Worm (Caenorhabditis elegans) whole organism, L1 larva: ENCODE data around the gene viro-2.

Experiments
- C04F5.9 ChIP-seq: sonication (generic microtip); optimal IDR thresholded peaks from 2 replicates; lab custom pipeline; 2016; ENCODE audit warnings: missing genetic modification characterization, missing compliant biosample characterization
- ama-1 ChIP-seq: fragments of 150-350 bp; optimal IDR thresholded peaks from 2 replicates; lab custom pipeline; 2014
- ceh-8 ChIP-seq: fragments of 200-800 bp; sonication (Bioruptor generic); optimal IDR thresholded peaks from 2 replicates; lab custom pipeline; 2018; ENCODE audit warnings: mild to moderate bottlenecking, missing genetic modification characterization, moderate library complexity, missing compliant biosample characterization
- ceh-82 ChIP-seq, 3 experiments: fragments of 150-350 bp in 1 of 3; sonication (generic microtip) in 2 of 3; optimal IDR thresholded peaks; 2 replicates each; lab custom pipeline; 2014 to 2017; ENCODE audit warnings: missing biosample characterization in 3 of 3, missing genetic modification characterization in 3 of 3
- ceh-88 ChIP-seq: fragments of 200-800 bp; sonication (Bioruptor generic); IDR thresholded peaks from 2 replicates; pipeline ENCODE4 v1.3.6; 2022; ENCODE audit warnings: missing genetic modification characterization, missing compliant biosample characterization
- dpl-1 ChIP-seq, 3 experiments: fragments of 150-350 bp in 2 of 3; sonication (generic microtip) in 1 of 3; optimal IDR thresholded peaks; 2 replicates each; lab custom pipeline; 2014 to 2017; ENCODE audit warnings: missing biosample characterization in 3 of 3, missing genetic modification characterization in 3 of 3, missing genetic modification reagents in 3 of 3
- efl-1 ChIP-seq, 4 experiments: fragments of 150-350 bp; optimal IDR thresholded peaks in 3 of 4; peaks in 1 of 4; 1 replicate in 1 of 4; 2 replicates in 3 of 4; lab custom pipeline; 2014; ENCODE audit warnings: missing biosample characterization in 2 of 4, missing genetic modification characterization in 2 of 4, missing genetic modification reagents in 2 of 4
- egl-27 ChIP-seq, 2 experiments: fragments of 150-350 bp in 1 of 2; sonication (generic microtip); optimal IDR thresholded peaks; 3 replicates each; lab custom pipeline; 2017 to 2018; ENCODE audit warnings: missing biosample characterization in 2 of 2, missing genetic modification characterization in 2 of 2, missing genetic modification reagents in 2 of 2
- elt-2 ChIP-seq: sonication (generic microtip); optimal IDR thresholded peaks from 2 replicates; lab custom pipeline; 2016; ENCODE audit warnings: missing genetic modification characterization, mild to moderate bottlenecking, inconsistent platforms, missing compliant biosample characterization, missing genetic modification reagents
- elt-3 ChIP-seq, 6 experiments: fragments of 150-350 bp in 1 of 6; sonication (generic microtip); optimal IDR thresholded peaks; 2 replicates each; lab custom pipeline; 2017 to 2018; ENCODE audit warnings: missing biosample characterization in 6 of 6, missing genetic modification characterization in 6 of 6, inconsistent platforms in 1 of 6
- ets-5 ChIP-seq: fragments of 200-800 bp; sonication (Bioruptor generic); IDR thresholded peaks from 2 replicates; pipeline ENCODE4 v1.3.6; 2022; ENCODE audit warnings: missing genetic modification characterization, missing compliant biosample characterization
- grh-1 ChIP-seq: fragments of 200-800 bp; sonication (Bioruptor generic); IDR thresholded peaks from 2 replicates; pipeline ENCODE4 v1.3.6; 2022; ENCODE audit warnings: missing genetic modification reagents, missing genetic modification characterization, missing compliant biosample characterization
- hpl-2 ChIP-seq: fragments of 150-350 bp; optimal IDR thresholded peaks from 2 replicates; lab custom pipeline; 2014; ENCODE audit warnings: missing biosample characterization, missing genetic modification reagents, missing genetic modification characterization
- irx-1 ChIP-seq: sonication (generic microtip); optimal IDR thresholded peaks from 2 replicates; lab custom pipeline; 2016; ENCODE audit warnings: missing genetic modification characterization, missing compliant biosample characterization
- jun-1 ChIP-seq: fragments of 150-350 bp; optimal IDR thresholded peaks from 2 replicates; lab custom pipeline; 2014; ENCODE audit warnings: missing biosample characterization, missing genetic modification reagents, missing genetic modification characterization
- lin-14 ChIP-seq: fragments of 200-800 bp; sonication (Bioruptor generic); optimal IDR thresholded peaks from 2 replicates; lab custom pipeline; 2018; ENCODE audit warnings: mild to moderate bottlenecking, missing genetic modification characterization, moderate library complexity, missing compliant biosample characterization
- lin-35 ChIP-seq, 2 experiments: fragments of 150-350 bp; optimal IDR thresholded peaks; 2 replicates each; lab custom pipeline; 2014; ENCODE audit warnings: missing biosample characterization in 2 of 2, missing genetic modification characterization in 2 of 2, missing genetic modification reagents in 2 of 2
- lin-39 ChIP-seq: fragments of 150-350 bp; optimal IDR thresholded peaks from 2 replicates; lab custom pipeline; 2014; ENCODE audit warnings: missing biosample characterization, missing genetic modification reagents, missing genetic modification characterization
- lir-3 ChIP-seq: sonication (generic microtip); optimal IDR thresholded peaks from 2 replicates; lab custom pipeline; 2016; ENCODE audit warnings: mild to moderate bottlenecking, missing genetic modification characterization, moderate library complexity, missing compliant biosample characterization; ENCODE audit not compliant: poor library complexity
- lsy-2 ChIP-seq, 2 experiments: fragments of 150-350 bp; optimal IDR thresholded peaks; 2 replicates each; lab custom pipeline; 2014; ENCODE audit warnings: missing biosample characterization in 2 of 2, missing genetic modification characterization in 2 of 2
- mdl-1 ChIP-seq, 2 experiments: fragments of 150-350 bp; optimal IDR thresholded peaks; 2 replicates each; lab custom pipeline; 2014 to 2017; ENCODE audit warnings: missing biosample characterization in 2 of 2, missing genetic modification characterization in 2 of 2, inconsistent platforms in 1 of 2
- mep-1 ChIP-seq: fragments of 150-350 bp; optimal IDR thresholded peaks from 2 replicates; lab custom pipeline; 2014; ENCODE audit warnings: missing biosample characterization, missing genetic modification characterization
- nhr-12 ChIP-seq: sonication (generic microtip); optimal IDR thresholded peaks from 2 replicates; lab custom pipeline; 2017; ENCODE audit warnings: missing biosample characterization, missing genetic modification characterization
- nhr-19 ChIP-seq: fragments of 200-800 bp; sonication (Bioruptor generic); conservative IDR thresholded peaks from 2 replicates; pipeline ENCODE4 v1.3.6; 2022; ENCODE audit warnings: missing genetic modification characterization, missing compliant biosample characterization
- nhr-20 ChIP-seq: sonication (generic microtip); optimal IDR thresholded peaks from 2 replicates; lab custom pipeline; 2016; ENCODE audit warnings: mild to moderate bottlenecking, missing genetic modification characterization, missing compliant biosample characterization
- nhr-237 ChIP-seq: fragments of 150-350 bp; optimal IDR thresholded peaks from 2 replicates; lab custom pipeline; 2014; ENCODE audit warnings: missing biosample characterization, missing genetic modification characterization
- nhr-47 ChIP-seq: sonication (generic microtip); optimal IDR thresholded peaks from 2 replicates; lab custom pipeline; 2016; ENCODE audit warnings: mild to moderate bottlenecking, missing genetic modification characterization, moderate library complexity, missing compliant biosample characterization
- nhr-71 ChIP-seq: sonication (generic microtip); optimal IDR thresholded peaks from 2 replicates; lab custom pipeline; 2016; ENCODE audit warnings: mild to moderate bottlenecking, missing genetic modification characterization, moderate library complexity, missing compliant biosample characterization
- nhr-77 ChIP-seq: fragments of 150-350 bp; optimal IDR thresholded peaks from 2 replicates; lab custom pipeline; 2014; ENCODE audit warnings: missing biosample characterization, missing genetic modification characterization
- nhr-85 ChIP-seq: sonication (generic microtip); peaks from one replicate; lab custom pipeline; 2016; ENCODE audit warnings: missing genetic modification characterization, inconsistent platforms, missing compliant biosample characterization
- nhr-90 ChIP-seq: sonication (generic microtip); optimal IDR thresholded peaks from 2 replicates; lab custom pipeline; 2016; ENCODE audit warnings: mild to moderate bottlenecking, missing genetic modification characterization, missing compliant biosample characterization; ENCODE audit not compliant: poor library complexity
- pax-3 ChIP-seq: fragments of 200-800 bp; sonication (Bioruptor generic); optimal IDR thresholded peaks from 2 replicates; lab custom pipeline; 2018; ENCODE audit warnings: mild to moderate bottlenecking, missing genetic modification characterization, moderate library complexity, missing compliant biosample characterization
- rnt-1 ChIP-seq: sonication (generic microtip); optimal IDR thresholded peaks from 2 replicates; lab custom pipeline; 2016; ENCODE audit warnings: mild to moderate bottlenecking, missing genetic modification characterization, moderate library complexity, missing compliant biosample characterization
- skn-1 ChIP-seq: fragments of 150-350 bp; optimal IDR thresholded peaks from 2 replicates; lab custom pipeline; 2014; ENCODE audit warnings: missing biosample characterization, missing genetic modification characterization
- snpc-4 ChIP-seq: fragments of 150-350 bp; optimal IDR thresholded peaks from 2 replicates; lab custom pipeline; 2014; ENCODE audit warnings: missing biosample characterization, missing genetic modification characterization
- snu-23 ChIP-seq: sonication (generic microtip); optimal IDR thresholded peaks from 2 replicates; lab custom pipeline; 2016; ENCODE audit warnings: missing genetic modification characterization, missing compliant biosample characterization
- sptf-1 ChIP-seq: fragments of 150-350 bp; optimal IDR thresholded peaks from 2 replicates; lab custom pipeline; 2014; ENCODE audit warnings: missing biosample characterization, missing genetic modification characterization
- swsn-7 ChIP-seq: sonication (generic microtip); optimal IDR thresholded peaks from 2 replicates; lab custom pipeline; 2016; ENCODE audit warnings: missing genetic modification characterization, missing compliant biosample characterization
- unc-130 ChIP-seq: fragments of 150-350 bp; optimal IDR thresholded peaks from 2 replicates; lab custom pipeline; 2017; ENCODE audit warnings: missing biosample characterization, missing genetic modification characterization, inconsistent platforms
- vab-15 ChIP-seq: sonication (generic microtip); optimal IDR thresholded peaks from 2 replicates; lab custom pipeline; 2017; ENCODE audit warnings: missing genotype, mild to moderate bottlenecking, missing genetic modification characterization, missing compliant biosample characterization
- xbp-1 ChIP-seq: sonication (generic microtip); optimal IDR thresholded peaks from 2 replicates; lab custom pipeline; 2016; ENCODE audit warnings: missing genetic modification characterization, missing compliant biosample characterization

Gene viro-2

DNA sequence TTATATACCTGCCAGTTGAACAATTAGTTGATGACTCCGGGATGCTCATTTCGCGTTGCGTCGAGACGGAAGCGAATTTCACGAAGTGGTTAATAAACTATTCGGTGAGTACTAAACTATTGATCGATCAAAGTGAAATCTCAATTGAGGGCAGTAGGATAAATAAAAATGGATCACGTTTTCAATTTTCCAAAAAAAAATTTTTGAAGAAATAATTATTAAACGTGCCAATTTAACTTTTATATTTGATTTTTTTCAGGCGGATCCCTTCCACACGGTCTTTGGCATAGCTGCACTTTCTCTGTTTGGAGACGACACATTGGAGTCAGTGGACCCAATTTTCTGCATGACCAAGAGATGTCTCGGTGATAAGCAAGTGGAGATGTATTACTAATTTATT lies 7.3 kb downstream of the viro-2 start, which contains the start of gene B0280.17:
Gene B0280.17 (minus strand): TSS at position 101 of the 400 bp plus-strand sequence.
- no peak for TF ChIP-seq skn-1 (tag; lab: Kevin White, UChicago)

DNA sequence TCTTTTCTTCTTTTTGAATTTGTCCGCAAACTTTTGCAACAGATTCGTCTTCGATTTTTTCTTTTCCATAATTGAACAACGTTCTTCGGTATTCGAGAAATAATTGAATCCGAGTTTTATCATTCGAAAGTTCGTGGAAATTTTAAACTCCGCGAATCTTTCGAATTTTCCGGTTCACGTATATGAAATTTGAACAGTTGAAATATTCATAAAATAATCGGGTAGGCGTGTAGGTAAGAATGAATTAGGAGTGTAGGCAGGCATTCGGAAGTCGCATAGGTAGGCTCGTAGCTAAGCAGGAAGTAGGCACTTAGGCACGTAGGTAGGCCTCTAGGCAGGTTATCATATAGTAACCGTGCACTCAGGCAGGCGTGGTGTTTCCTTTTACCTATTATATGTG lies 9.5 kb downstream of the viro-2 start, which contains the start of gene B0280.11:
Gene B0280.11 (minus strand): TSS at position 101 of the 400 bp plus-strand sequence.
- no peak for TF ChIP-seq ama-1 (lab: Kevin White, UChicago)
- TF ChIP-seq sptf-1 (tag; lab: Kevin White, UChicago) = no peak
- TF ChIP-seq efl-1 (optimal IDR thresholded peaks at IDR 0.05; lab: Kevin White, UChicago) = no peak
- peak in 1 of 2 experiments; percentile 39 for TF ChIP-seq efl-1 (GFP tag; optimal IDR thresholded peaks at IDR 0.05 in 1 of 2; lab: Kevin White, UChicago)
- no peak for TF ChIP-seq C04F5.9 (tag; lab: Kevin White, UChicago)
- TF ChIP-seq, all 84 proteins: peak for 1

DNA sequence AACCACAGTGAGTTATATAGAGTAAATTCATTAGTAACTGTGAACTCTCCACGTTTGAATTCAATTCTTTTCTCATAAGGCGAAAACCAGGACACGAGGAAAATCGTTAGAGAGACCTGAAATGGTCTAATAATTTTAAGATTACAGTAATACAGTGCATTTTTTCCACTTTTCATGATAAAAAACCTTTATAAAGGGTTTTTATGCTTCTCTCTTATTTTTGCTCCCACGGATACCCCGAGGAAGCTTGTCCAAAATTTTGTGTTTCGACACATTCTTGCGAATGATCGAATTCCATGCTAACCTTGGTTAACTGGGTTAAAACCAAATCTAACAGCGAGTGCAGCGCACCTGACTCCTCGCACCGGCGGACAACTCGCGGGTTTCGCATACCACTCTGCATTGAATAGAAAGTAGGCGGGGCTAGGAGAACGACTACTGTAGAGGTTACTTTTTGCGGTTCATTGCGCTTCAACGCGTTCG lies 11.6 kb downstream of the viro-2 start:
- TF ChIP-seq lsy-2 (tag; optimal IDR thresholded peaks at IDR 0.05; lab: Kevin White, UChicago) = peak in 1 of 2 experiments; percentile 41
- peak; percentile 1 to 42 for TF ChIP-seq lin-35 (GFP tag; optimal IDR thresholded peaks at IDR 0.05; lab: Kevin White, UChicago)
- peak; percentile 75 for TF ChIP-seq nhr-71 (tag; lab: Kevin White, UChicago)
- TF ChIP-seq lin-14 (GFP tag; lab: Kevin White, UChicago) = peak; percentile 44
- TF ChIP-seq mdl-1 (tag; optimal IDR thresholded peaks at IDR 0.05; lab: Kevin White, UChicago) = no peak
- TF ChIP-seq elt-2 (tag; lab: Kevin White, UChicago) = peak; percentile 46
- TF ChIP-seq nhr-85 (tag; lab: Kevin White, UChicago) = peak; percentile 94
- no peak for TF ChIP-seq ets-5 (GFP tag; lab: Robert Waterston, UW)
- no peak for TF ChIP-seq mep-1 (tag; lab: Kevin White, UChicago)
- TF ChIP-seq snpc-4 (tag; lab: Kevin White, UChicago) = peak; percentile 97
- no peak for TF ChIP-seq nhr-12 (tag; lab: Kevin White, UChicago)
- TF ChIP-seq nhr-20 (tag; lab: Kevin White, UChicago) = peak; percentile 57
- TF ChIP-seq lir-3 (tag; lab: Kevin White, UChicago) = no peak
- peak in 2 of 3 experiments; percentile 0 to 18 for TF ChIP-seq ceh-82 (tag; optimal IDR thresholded peaks at IDR 0.05; lab: Kevin White, UChicago)
- peak; percentile 83 for TF ChIP-seq nhr-90
- TF ChIP-seq nhr-19 = peak; percentile 79
- peak; percentile 67 for TF ChIP-seq grh-1 (GFP tag; lab: Robert Waterston, UW)
- peak; percentile 70 for TF ChIP-seq nhr-47
- no peak for TF ChIP-seq elt-3 (tag; optimal IDR thresholded peaks at IDR 0.05; lab: Kevin White, UChicago)
- TF ChIP-seq xbp-1 (tag; lab: Kevin White, UChicago) = peak; percentile 23
- peak; percentile 28 to 43 for TF ChIP-seq efl-1 (optimal IDR thresholded peaks at IDR 0.05; lab: Kevin White, UChicago)
- peak in 1 of 2 experiments; percentile 62 for TF ChIP-seq efl-1 (GFP tag; optimal IDR thresholded peaks at IDR 0.05 in 1 of 2; lab: Kevin White, UChicago)
- no peak for TF ChIP-seq unc-130 (tag; lab: Kevin White, UChicago)
- peak; percentile 66 for TF ChIP-seq rnt-1 (tag; lab: Kevin White, UChicago)
- TF ChIP-seq ceh-88 (GFP tag; lab: Robert Waterston, UW) = peak; percentile 41; the same call in 1 of the 2 replicates
- TF ChIP-seq swsn-7 (tag; lab: Kevin White, UChicago) = peak; percentile 39
- peak; percentile 66 for TF ChIP-seq snu-23 (GFP tag; lab: Kevin White, UChicago)
- peak; percentile 43 for TF ChIP-seq ama-1 (lab: Kevin White, UChicago)

DNA sequence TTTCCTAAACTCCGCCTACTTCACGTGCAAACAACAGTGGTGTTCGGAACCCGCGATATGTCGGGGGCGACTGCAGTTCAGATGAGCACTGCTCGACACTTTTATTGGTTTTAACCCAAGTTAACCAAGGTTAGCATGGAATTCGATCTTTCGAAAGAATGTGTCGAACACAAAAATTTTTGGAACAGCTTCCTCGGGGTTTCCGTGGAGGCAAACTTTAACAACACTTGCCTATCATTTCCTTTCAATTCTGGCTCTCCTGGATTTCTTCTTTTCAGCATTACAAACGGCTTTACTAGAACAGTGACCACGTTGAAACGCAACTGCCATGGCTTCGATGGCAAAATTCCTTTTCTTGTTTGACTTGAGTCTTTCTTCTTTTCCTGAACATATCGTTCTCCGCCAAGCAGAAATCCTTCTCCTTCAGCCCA lies 12.6 kb downstream of the viro-2 start:
- peak; percentile 92 for TF ChIP-seq ama-1 (lab: Kevin White, UChicago)
- TF ChIP-seq lin-39 = peak; percentile 50
- TF ChIP-seq grh-1 (GFP tag; lab: Robert Waterston, UW) = 0 out of 2 replicates have a peak, but pooled peaks have one; percentile 31
- peak; percentile 92 for TF ChIP-seq elt-2 (tag; lab: Kevin White, UChicago)
- peak; percentile 76 for TF ChIP-seq nhr-90
- TF ChIP-seq nhr-20 (tag; lab: Kevin White, UChicago) = peak; percentile 42
- TF ChIP-seq nhr-85 (tag; lab: Kevin White, UChicago) = peak; percentile 14
- TF ChIP-seq lin-35 (GFP tag; optimal IDR thresholded peaks at IDR 0.05; lab: Kevin White, UChicago) = peak in 1 of 2 experiments; percentile 73
- no peak for TF ChIP-seq irx-1 (tag; lab: Kevin White, UChicago)
- TF ChIP-seq swsn-7 (tag; lab: Kevin White, UChicago) = peak; percentile 45
- TF ChIP-seq nhr-71 (tag; lab: Kevin White, UChicago) = peak; percentile 74
- TF ChIP-seq lin-14 (GFP tag; lab: Kevin White, UChicago) = peak; percentile 59
- TF ChIP-seq jun-1 (tag; lab: Kevin White, UChicago) = peak; percentile 28
- no peak for TF ChIP-seq nhr-237
- peak; percentile 47 for TF ChIP-seq hpl-2 (GFP tag; lab: Kevin White, UChicago)
- peak; percentile 42 for TF ChIP-seq nhr-47
- no peak for TF ChIP-seq egl-27 (tag; optimal IDR thresholded peaks at IDR 0.05; lab: Kevin White, UChicago)
- TF ChIP-seq pax-3 (tag; lab: Kevin White, UChicago) = no peak
- TF ChIP-seq rnt-1 (tag; lab: Kevin White, UChicago) = peak; percentile 55
- peak; percentile 3 to 15 for TF ChIP-seq lsy-2 (tag; optimal IDR thresholded peaks at IDR 0.05; lab: Kevin White, UChicago)
- TF ChIP-seq efl-1 (optimal IDR thresholded peaks at IDR 0.05; lab: Kevin White, UChicago) = peak; percentile 19 to 41
- TF ChIP-seq efl-1 (GFP tag; optimal IDR thresholded peaks at IDR 0.05 in 1 of 2; lab: Kevin White, UChicago) = peak in 1 of 2 experiments; percentile 96
- peak in 1 of 3 experiments; percentile 23 for TF ChIP-seq dpl-1 (GFP tag; optimal IDR thresholded peaks at IDR 0.05; lab: Kevin White, UChicago)
- peak; percentile 97 for TF ChIP-seq snpc-4 (tag; lab: Kevin White, UChicago)
- peak; percentile 62 for TF ChIP-seq nhr-77 (tag; lab: Kevin White, UChicago)
- no peak for TF ChIP-seq ceh-8 (GFP tag; lab: Kevin White, UChicago)
- TF ChIP-seq vab-15 = no peak
